Worm (Caenorhabditis elegans) whole organism, L4 larva: ENCODE data around the gene panl-2.

ENCODE experiments used
- aha-1 ChIP-seq: fragments of 150-350 bp; peaks from one replicate; lab custom pipeline; 2014; ENCODE audit warnings: missing biosample characterization, missing genetic modification characterization
- attf-4 ChIP-seq: sonication (generic microtip); optimal IDR thresholded peaks from 3 replicates; lab custom pipeline; 2017; ENCODE audit warnings: missing biosample characterization, missing genetic modification characterization
- ceh-44 ChIP-seq: fragments of 200-800 bp; sonication (Bioruptor generic); IDR thresholded peaks from 2 replicates; pipeline ENCODE4 v1.3.6; 2022; ENCODE audit warnings: missing genetic modification reagents, missing genetic modification characterization, missing compliant biosample characterization
- ces-1 ChIP-seq: fragments of 150-350 bp; sonication (generic microtip); optimal IDR thresholded peaks from 4 replicates; lab custom pipeline; 2014; ENCODE audit warnings: missing biosample characterization, missing genetic modification reagents, missing genetic modification characterization
- cey-2 ChIP-seq: sonication (generic microtip); optimal IDR thresholded peaks from 3 replicates; lab custom pipeline; 2017; ENCODE audit warnings: missing genetic modification characterization, mild to moderate bottlenecking, missing compliant biosample characterization, antibody characterized with exemption, borderline replicate concordance; ENCODE audit not compliant: insufficient read depth
- daf-12 ChIP-seq: fragments of 150-350 bp; optimal IDR thresholded peaks from 2 replicates; lab custom pipeline; 2014; ENCODE audit warnings: missing biosample characterization, missing genetic modification reagents, missing genetic modification characterization
- daf-8 ChIP-seq: fragments of 200-800 bp; sonication (Bioruptor generic); IDR thresholded peaks from 2 replicates; pipeline ENCODE4 v1.3.6; 2022; ENCODE audit warnings: missing genetic modification characterization, missing compliant biosample characterization
- dpl-1 ChIP-seq: fragments of 150-350 bp; optimal IDR thresholded peaks from 2 replicates; lab custom pipeline; 2014; ENCODE audit warnings: missing biosample characterization, missing genetic modification reagents, missing genetic modification characterization
- fkh-10 ChIP-seq: fragments of 150-350 bp; optimal IDR thresholded peaks from 2 replicates; lab custom pipeline; 2014; ENCODE audit warnings: missing biosample characterization, missing genetic modification reagents, missing genetic modification characterization
- gei-8 ChIP-seq: fragments of 200-800 bp; sonication (Bioruptor generic); optimal IDR thresholded peaks from 2 replicates; lab custom pipeline; 2018; ENCODE audit warnings: mild to moderate bottlenecking, missing genetic modification characterization, missing compliant biosample characterization
- hlh-11 ChIP-seq: fragments of 200-800 bp; sonication (Bioruptor generic); optimal IDR thresholded peaks from 2 replicates; lab custom pipeline; 2018; ENCODE audit warnings: mild to moderate bottlenecking, missing genetic modification characterization, missing compliant biosample characterization
- lsy-2 ChIP-seq, 2 experiments: fragments of 150-350 bp in 1 of 2; sonication (generic microtip) in 1 of 2; optimal IDR thresholded peaks; 2 replicates each; lab custom pipeline; 2014 to 2017; ENCODE audit warnings: missing biosample characterization in 2 of 2, missing genetic modification characterization in 2 of 2
- nhr-102 ChIP-seq: sonication (generic microtip); optimal IDR thresholded peaks from 2 replicates; lab custom pipeline; 2016; ENCODE audit warnings: mild to moderate bottlenecking, missing genetic modification characterization, moderate library complexity, missing compliant biosample characterization
- nhr-11 ChIP-seq: fragments of 150-350 bp; optimal IDR thresholded peaks from 2 replicates; lab custom pipeline; 2014; ENCODE audit warnings: missing biosample characterization, missing genetic modification characterization
- nhr-41 ChIP-seq: fragments of 200-800 bp; sonication (Bioruptor generic); IDR thresholded peaks from 2 replicates; pipeline ENCODE4 v1.3.6; 2022; ENCODE audit warnings: missing genetic modification reagents, missing genetic modification characterization, missing compliant biosample characterization
- nhr-48 ChIP-seq: sonication (generic microtip); optimal IDR thresholded peaks from 2 replicates; lab custom pipeline; 2016; ENCODE audit warnings: mild to moderate bottlenecking, missing genetic modification characterization, missing compliant biosample characterization
- nhr-77 ChIP-seq: fragments of 150-350 bp; optimal IDR thresholded peaks from 2 replicates; lab custom pipeline; 2014; ENCODE audit warnings: missing biosample characterization, missing genetic modification characterization
- pha-4 ChIP-seq, 2 experiments: fragments of 150-350 bp in 1 of 2; fragments of 200-800 bp in 1 of 2; sonication (Bioruptor generic) in 1 of 2; IDR thresholded peaks in 1 of 2; optimal IDR thresholded peaks in 1 of 2; 2 replicates each; pipeline versions ENCODE4 v1.3.6 to Lab custom; 2014 to 2022; ENCODE audit warnings: missing genetic modification characterization in 2 of 2, missing genetic modification reagents in 2 of 2, missing biosample characterization in 1 of 2, missing compliant biosample characterization in 1 of 2
- sdz-12 ChIP-seq: fragments of 200-800 bp; sonication (Bioruptor generic); optimal IDR thresholded peaks from 2 replicates; lab custom pipeline; 2018; ENCODE audit warnings: mild to moderate bottlenecking, missing genetic modification characterization, missing compliant biosample characterization
- unc-39 ChIP-seq: sonication (generic microtip); optimal IDR thresholded peaks from 2 replicates; lab custom pipeline; 2017; ENCODE audit warnings: missing biosample characterization, missing genetic modification characterization
- zfp-2 ChIP-seq: sonication (generic microtip); optimal IDR thresholded peaks from 2 replicates; lab custom pipeline; 2016; ENCODE audit warnings: mild to moderate bottlenecking, missing genetic modification characterization, missing compliant biosample characterization

The panl-2 gene

DNA sequence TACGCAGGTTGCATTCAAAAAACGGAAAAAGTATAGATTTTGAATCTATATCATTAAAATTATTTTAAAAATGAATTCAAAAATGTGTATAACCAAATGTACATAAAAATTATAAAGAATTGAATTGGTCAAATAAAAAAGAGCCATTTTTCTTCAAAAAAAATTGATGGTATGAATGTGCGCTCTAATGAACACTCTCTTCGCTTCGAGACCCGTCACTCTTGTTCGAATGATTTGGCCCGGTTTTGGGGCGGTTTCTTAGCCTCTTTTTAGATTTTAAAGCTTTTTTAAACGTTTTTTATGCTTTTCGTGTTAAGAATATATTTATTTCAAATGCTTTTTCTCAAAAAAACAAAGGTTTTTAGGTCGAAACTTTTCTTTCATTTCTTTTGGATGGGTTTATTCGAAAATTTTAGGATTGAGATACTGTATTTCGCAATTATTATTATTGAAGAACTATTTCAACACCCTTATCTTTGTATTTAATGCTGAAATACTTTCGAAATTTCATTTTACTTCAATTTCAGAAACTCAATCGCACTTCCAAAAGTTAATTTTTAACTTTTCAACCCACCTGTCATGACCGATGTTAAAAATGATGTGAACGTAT is 38.3 kb downstream of the panl-2 start, which contains the start of gene inf-1 (continued):
- no peak for TF ChIP-seq nhr-48 (tag; lab: Kevin White, UChicago)
- peak; percentile 60 for TF ChIP-seq dpl-1 (GFP tag; lab: Kevin White, UChicago)
- TF ChIP-seq sdz-12 (GFP tag; lab: Kevin White, UChicago) = no peak
- no peak for TF ChIP-seq nhr-41
- TF ChIP-seq zfp-2 (tag; lab: Kevin White, UChicago) = no peak
- TF ChIP-seq unc-39 (tag; lab: Kevin White, UChicago) = no peak
- TF ChIP-seq daf-8 (GFP tag; lab: Robert Waterston, UW) = no peak
- peak; percentile 10 for TF ChIP-seq nhr-77
- TF ChIP-seq ceh-44 = no peak
- TF ChIP-seq pha-4 (GFP tag; IDR thresholded peaks at IDR 0.05; lab: Robert Waterston, UW) = no peak
- peak; percentile 29 for TF ChIP-seq pha-4 (tag; optimal IDR thresholded peaks at IDR 0.05; lab: Kevin White, UChicago)
- no peak for TF ChIP-seq aha-1 (tag; lab: Kevin White, UChicago)
- TF ChIP-seq fkh-10 (GFP tag; lab: Kevin White, UChicago) = peak; percentile 28

DNA sequence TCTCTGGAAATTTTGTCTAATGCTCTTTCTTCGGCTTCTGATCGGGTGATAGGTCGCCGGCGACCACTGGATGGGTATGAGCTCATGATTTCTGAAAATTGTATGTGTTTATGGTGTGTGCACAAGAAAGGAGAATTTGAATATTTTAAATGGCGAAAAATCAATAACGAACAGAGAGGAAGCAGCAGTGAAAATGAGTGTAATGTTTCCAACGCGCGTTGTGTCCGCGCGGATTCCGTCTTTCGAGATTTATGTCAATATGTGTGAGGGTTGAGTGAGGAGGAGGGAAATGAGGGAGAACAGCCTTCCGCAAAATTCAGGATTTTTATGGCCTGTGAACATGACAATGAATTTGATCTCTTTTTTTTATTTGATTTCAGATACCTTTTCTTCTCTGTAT is 39.2 kb downstream of the panl-2 start, which contains the start of gene flap-1:
TSS of gene flap-1 (minus strand) at position 101 of the 400 bp plus-strand sequence.
- no peak for TF ChIP-seq hlh-11 (tag; lab: Kevin White, UChicago)
- peak; percentile 89 for TF ChIP-seq aha-1 (tag; lab: Kevin White, UChicago)

DNA sequence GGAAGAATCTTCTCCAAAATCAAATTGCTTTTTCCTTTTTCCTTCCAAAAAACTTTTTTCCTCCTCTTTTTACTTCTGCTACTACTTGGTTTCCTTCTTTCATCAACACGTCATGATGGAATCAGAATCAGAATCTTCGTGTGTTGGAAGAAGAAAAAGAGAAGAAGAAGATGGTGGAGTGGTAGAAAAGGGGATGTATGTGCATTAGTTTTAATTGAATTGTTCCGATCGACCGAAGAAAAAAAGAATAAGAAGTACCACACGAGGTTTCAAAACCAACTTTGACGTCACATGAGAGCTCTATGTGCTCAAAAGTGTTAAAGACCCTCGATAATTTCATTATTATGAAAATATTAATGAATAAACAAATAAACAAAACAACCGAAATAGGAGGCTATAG is 53.1 kb downstream of the panl-2 start:
- no peak for TF ChIP-seq aha-1 (tag; lab: Kevin White, UChicago)
- TF ChIP-seq nhr-48 (tag; lab: Kevin White, UChicago) = no peak
- no peak for TF ChIP-seq gei-8
- TF ChIP-seq daf-12 (tag; lab: Kevin White, UChicago) = no peak
- no peak for TF ChIP-seq nhr-102 (tag; lab: Kevin White, UChicago)
- TF ChIP-seq attf-4 (tag; lab: Kevin White, UChicago) = no peak
- TF ChIP-seq nhr-11 = no peak
- TF ChIP-seq cey-2 (tag; lab: Kevin White, UChicago) = no peak
- TF ChIP-seq lsy-2 (tag; optimal IDR thresholded peaks at IDR 0.05; lab: Kevin White, UChicago) = peak in 1 of 2 experiments; percentile 31
- TF ChIP-seq ces-1 (GFP tag; lab: Kevin White, UChicago) = peak; percentile 52
- TF ChIP-seq, all 104 proteins: peak for 2
